Worm (Caenorhabditis elegans): ENCODE data around the gene ZC373.3.

- no peak for TF ChIP-seq nfya-2 (GFP tag; IDR thresholded peaks at IDR 0.05)
- TF ChIP-seq ama-1 (optimal IDR thresholded peaks at IDR 0.05), result no peak
- no peak for TF ChIP-seq ama-1 (GFP tag; optimal IDR thresholded peaks at IDR 0.05)
- no peak for TF ChIP-seq die-1 (tag; optimal IDR thresholded peaks at IDR 0.05)
- no peak for TF ChIP-seq ceh-58 (GFP tag; IDR thresholded peaks at IDR 0.05)
- no peak for TF ChIP-seq sea-2 (GFP tag; IDR thresholded peaks at IDR 0.05)
- TF ChIP-seq F33H1.4 (GFP tag; IDR thresholded peaks at IDR 0.05), result no peak
- TF ChIP-seq madf-3 (GFP tag; IDR thresholded peaks at IDR 0.05), result no peak
- no peak for TF ChIP-seq dpl-1 (GFP tag; optimal IDR thresholded peaks at IDR 0.05)
These were observed 13.9 kb downstream of the ZC373.3 start, which contains the start of gene ZC373.5 for ce11 chrX:10074233-10074632.
